Worm (Caenorhabditis elegans): ENCODE results near the gene K10B3.1.

DNA sequence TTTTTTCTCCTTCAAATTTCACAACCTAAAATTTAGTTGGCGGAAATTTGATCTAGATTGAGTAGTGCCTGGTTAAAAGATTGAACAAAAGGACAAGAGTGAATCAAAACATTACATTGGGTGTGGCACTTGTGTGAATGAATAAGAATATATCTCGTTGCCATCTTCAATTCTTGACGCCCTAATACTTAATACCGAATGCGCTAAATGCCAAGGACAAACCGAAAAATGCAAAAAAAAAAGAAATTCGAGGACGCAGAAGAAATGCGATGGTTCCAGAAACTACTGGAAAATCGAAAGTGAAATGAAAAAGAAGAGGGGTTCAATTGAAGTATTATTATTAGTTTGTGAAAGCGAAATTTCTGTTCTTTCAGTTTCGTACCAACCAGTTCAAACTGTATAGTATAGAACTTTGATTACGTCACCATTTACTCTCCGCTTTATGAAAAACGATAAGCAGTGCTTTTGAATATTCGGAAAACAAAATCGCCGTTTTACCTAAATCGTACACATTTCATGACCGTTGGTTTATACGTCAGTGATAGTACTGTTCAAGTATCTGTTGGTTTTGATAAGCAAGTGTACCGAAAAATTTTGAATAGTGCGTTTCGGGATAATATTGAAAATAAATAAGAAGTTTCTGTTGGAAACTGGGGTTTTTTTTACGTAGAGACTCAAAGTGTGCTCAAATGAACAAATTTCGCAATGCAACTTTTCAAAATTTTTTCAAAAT, 20.0 kb downstream of the K10B3.1 start:
- no peak for TF ChIP-seq dao-5 (tag; optimal IDR thresholded peaks at IDR 0.05)
- TF ChIP-seq him-1 (tag; optimal IDR thresholded peaks at IDR 0.05): no peak
